Worm (Caenorhabditis elegans) whole organism, L2 larva: ENCODE data around the gene asm-3.
A peak's percentile ranks its signal among the peaks of the same experiment; 100 is the strongest.

Experiments
- C34F6.9 ChIP-seq: fragments of 150-350 bp; optimal IDR thresholded peaks from 2 replicates; lab custom pipeline; 2014; ENCODE audit warnings: missing biosample characterization, missing genetic modification characterization
- F13H6.1 ChIP-seq: sonication (generic microtip); optimal IDR thresholded peaks from 2 replicates; lab custom pipeline; 2016; ENCODE audit warnings: missing genetic modification characterization, missing compliant biosample characterization
- R02D3.7 ChIP-seq: fragments of 150-350 bp; optimal IDR thresholded peaks from 2 replicates; lab custom pipeline; 2014; ENCODE audit warnings: missing biosample characterization, missing genetic modification characterization
- ZK546.5 ChIP-seq: sonication (generic microtip); optimal IDR thresholded peaks from 2 replicates; lab custom pipeline; 2017; ENCODE audit warnings: missing biosample characterization, missing genetic modification characterization
- alr-1 ChIP-seq: fragments of 150-350 bp; optimal IDR thresholded peaks from 2 replicates; lab custom pipeline; 2014; ENCODE audit warnings: missing biosample characterization, missing genetic modification characterization
- aly-2 ChIP-seq: fragments of 150-350 bp; optimal IDR thresholded peaks from 2 replicates; lab custom pipeline; 2014; ENCODE audit warnings: missing biosample characterization, missing genetic modification characterization
- ama-1 ChIP-seq: fragments of 150-350 bp; optimal IDR thresholded peaks from 2 replicates; lab custom pipeline; 2018; ENCODE audit warnings: inconsistent platforms
- blmp-1 ChIP-seq: sonication (generic microtip); optimal IDR thresholded peaks from 2 replicates; lab custom pipeline; 2017; ENCODE audit warnings: missing genetic modification characterization, mild to moderate bottlenecking, missing compliant biosample characterization, antibody characterized with exemption, moderate library complexity; ENCODE audit not compliant: insufficient read depth
- ceh-16 ChIP-seq: fragments of 150-350 bp; optimal IDR thresholded peaks from 2 replicates; lab custom pipeline; 2014; ENCODE audit warnings: missing biosample characterization, missing genetic modification characterization
- crh-2 ChIP-seq: sonication (generic microtip); optimal IDR thresholded peaks from 2 replicates; lab custom pipeline; 2017; ENCODE audit warnings: missing biosample characterization, missing genetic modification characterization
- egl-27 ChIP-seq: sonication (generic microtip); optimal IDR thresholded peaks from 3 replicates; lab custom pipeline; 2017; ENCODE audit warnings: missing biosample characterization, missing genetic modification reagents, missing genetic modification characterization
- elt-1 ChIP-seq: fragments of 150-350 bp; optimal IDR thresholded peaks from 2 replicates; lab custom pipeline; 2014; ENCODE audit warnings: missing biosample characterization, missing genetic modification characterization
- elt-3 ChIP-seq: sonication (generic microtip); optimal IDR thresholded peaks from 2 replicates; lab custom pipeline; 2017; ENCODE audit warnings: missing biosample characterization, missing genetic modification characterization
- fos-1 ChIP-seq: fragments of 150-350 bp; optimal IDR thresholded peaks from 2 replicates; lab custom pipeline; 2014; ENCODE audit warnings: missing biosample characterization, missing genetic modification characterization
- gmeb-1 ChIP-seq: fragments of 150-350 bp; optimal IDR thresholded peaks from 2 replicates; lab custom pipeline; 2014; ENCODE audit warnings: missing biosample characterization, missing genetic modification characterization
- lin-13 ChIP-seq: fragments of 150-350 bp; optimal IDR thresholded peaks from 2 replicates; lab custom pipeline; 2014; ENCODE audit warnings: missing biosample characterization, missing genetic modification reagents, missing genetic modification characterization
- lin-39 ChIP-seq: fragments of 150-350 bp; optimal IDR thresholded peaks from 2 replicates; lab custom pipeline; 2014; ENCODE audit warnings: missing biosample characterization, missing genetic modification reagents, missing genetic modification characterization
- mab-5 ChIP-seq: fragments of 150-350 bp; optimal IDR thresholded peaks from 2 replicates; lab custom pipeline; 2014; ENCODE audit warnings: missing biosample characterization, missing genetic modification characterization
- mbf-1 ChIP-seq: sonication (generic microtip); optimal IDR thresholded peaks from 2 replicates; lab custom pipeline; 2017; ENCODE audit warnings: missing biosample characterization, missing genetic modification characterization
- mdl-1 ChIP-seq, 2 experiments: fragments of 150-350 bp in 1 of 2; sonication (generic microtip) in 1 of 2; optimal IDR thresholded peaks; 2 replicates each; lab custom pipeline; 2017; ENCODE audit warnings: missing biosample characterization in 2 of 2, missing genetic modification characterization in 2 of 2
- nhr-10 ChIP-seq: sonication (generic microtip); optimal IDR thresholded peaks from 2 replicates; lab custom pipeline; 2017; ENCODE audit warnings: missing biosample characterization, missing genetic modification characterization
- nhr-11 ChIP-seq: fragments of 150-350 bp; optimal IDR thresholded peaks from 2 replicates; lab custom pipeline; 2014; ENCODE audit warnings: missing biosample characterization, missing genetic modification characterization
- nhr-129 ChIP-seq: fragments of 150-350 bp; optimal IDR thresholded peaks from 2 replicates; lab custom pipeline; 2014; ENCODE audit warnings: missing biosample characterization, missing genetic modification characterization
- nhr-23 ChIP-seq: fragments of 150-350 bp; optimal IDR thresholded peaks from 2 replicates; lab custom pipeline; 2014; ENCODE audit warnings: missing biosample characterization, missing genetic modification reagents, missing genetic modification characterization
- nhr-237 ChIP-seq: fragments of 150-350 bp; optimal IDR thresholded peaks from 2 replicates; lab custom pipeline; 2014; ENCODE audit warnings: missing biosample characterization, missing genetic modification characterization
- nhr-6 ChIP-seq: fragments of 150-350 bp; optimal IDR thresholded peaks from 2 replicates; lab custom pipeline; 2014; ENCODE audit warnings: missing biosample characterization, missing genetic modification characterization
- nhr-77 ChIP-seq: fragments of 150-350 bp; optimal IDR thresholded peaks from 2 replicates; lab custom pipeline; 2014; ENCODE audit warnings: missing biosample characterization, missing genetic modification characterization
- skn-1 ChIP-seq: sonication (generic microtip); optimal IDR thresholded peaks from 2 replicates; lab custom pipeline; 2017; ENCODE audit warnings: missing biosample characterization, missing genetic modification characterization
- sma-3 ChIP-seq: sonication (generic microtip); optimal IDR thresholded peaks from 2 replicates; lab custom pipeline; 2016; ENCODE audit warnings: missing genetic modification reagents, missing genetic modification characterization, missing compliant biosample characterization
- sma-9 ChIP-seq, 2 experiments: fragments of 150-350 bp in 1 of 2; sonication (generic microtip) in 1 of 2; optimal IDR thresholded peaks; 2 replicates each; lab custom pipeline; 2014 to 2016; ENCODE audit warnings: missing genetic modification characterization in 2 of 2, mild to moderate bottlenecking in 1 of 2, missing biosample characterization in 1 of 2, missing compliant biosample characterization in 1 of 2, missing genetic modification reagents in 1 of 2, moderate library complexity in 1 of 2
- snpc-4 ChIP-seq: fragments of 150-350 bp; optimal IDR thresholded peaks from 2 replicates; lab custom pipeline; 2014; ENCODE audit warnings: missing biosample characterization, missing genetic modification characterization
- unc-55 ChIP-seq: fragments of 150-350 bp; sonication (generic microtip); optimal IDR thresholded peaks from 3 replicates; lab custom pipeline; 2014; ENCODE audit warnings: missing biosample characterization, missing genetic modification reagents, missing genetic modification characterization
- unc-62 ChIP-seq: fragments of 150-350 bp; optimal IDR thresholded peaks from 2 replicates; lab custom pipeline; 2014; ENCODE audit warnings: missing biosample characterization, missing genetic modification reagents, missing genetic modification characterization
- zag-1 ChIP-seq: fragments of 150-350 bp; optimal IDR thresholded peaks from 2 replicates; lab custom pipeline; 2014; ENCODE audit warnings: missing biosample characterization, missing genetic modification characterization
- ztf-1 ChIP-seq: fragments of 200-800 bp; sonication (Bioruptor generic); conservative IDR thresholded peaks from 2 replicates; pipeline ENCODE4 v1.3.6; 2022; ENCODE audit warnings: missing genetic modification characterization, missing compliant biosample characterization
- ztf-11 ChIP-seq: sonication (generic microtip); optimal IDR thresholded peaks from 2 replicates; lab custom pipeline; 2017; ENCODE audit warnings: missing biosample characterization, missing genetic modification characterization
- ztf-4 ChIP-seq: fragments of 150-350 bp; optimal IDR thresholded peaks from 2 replicates; lab custom pipeline; 2014; ENCODE audit warnings: missing biosample characterization, missing genetic modification characterization

asm-3 gene

DNA sequence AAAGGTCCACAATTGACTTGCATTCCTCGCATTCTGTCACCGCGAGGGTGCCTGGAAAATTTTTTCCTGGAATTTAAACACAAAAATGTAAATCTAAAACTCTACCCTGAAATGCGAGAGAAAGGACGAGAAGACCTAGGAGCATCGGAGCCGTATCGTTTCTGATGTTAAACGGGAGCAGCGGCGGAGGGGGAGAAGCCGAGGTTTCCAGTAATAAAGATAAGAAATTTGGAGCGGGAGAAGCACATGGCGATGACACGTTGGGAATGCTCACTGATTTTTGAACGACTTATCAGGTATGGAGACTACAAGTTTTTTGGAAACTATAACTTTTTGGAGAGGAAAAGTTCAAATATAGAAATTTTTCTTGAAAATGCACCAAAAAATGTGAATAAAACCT lies at the start of gene asm-3:
Gene asm-3 (minus strand): TSS at position 215 of the 400 bp plus-strand sequence.
- no peak for TF ChIP-seq lin-39 (tag; lab: Kevin White, UChicago)
- TF ChIP-seq fos-1 (tag; lab: Kevin White, UChicago) = peak; percentile 59

DNA sequence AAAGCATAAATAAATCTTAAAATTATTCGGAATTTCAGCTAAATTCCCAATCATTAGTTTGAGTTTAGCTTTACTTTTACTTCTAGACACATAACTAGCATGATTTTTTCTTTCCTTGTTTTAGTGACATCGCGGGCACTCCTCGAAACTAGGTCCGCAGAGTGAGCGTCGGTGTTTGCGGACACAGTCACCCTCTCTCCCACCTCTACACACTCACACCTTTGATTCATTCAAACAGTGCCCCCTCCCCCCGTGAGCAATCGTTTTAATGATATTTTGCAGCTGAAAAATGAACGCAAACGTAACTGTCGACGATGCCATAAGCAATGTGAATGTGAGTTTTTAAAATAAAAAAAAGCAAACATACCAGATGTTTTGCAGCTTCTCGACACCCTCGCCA lies 48.9 kb upstream of the asm-3 start, which contains the start of gene gex-2:
Gene gex-2 (plus strand): TSS at position 283 of the 400 bp plus-strand sequence.
- TF ChIP-seq unc-55 (peak; percentile 29), fos-1 (tag; lab: Kevin White, UChicago) (peak; percentile 47), ztf-1 (no peak), ceh-16 (no peak), nhr-129 (tag; lab: Kevin White, UChicago) (peak; percentile 11), alr-1 (tag; lab: Kevin White, UChicago) (no peak)

DNA sequence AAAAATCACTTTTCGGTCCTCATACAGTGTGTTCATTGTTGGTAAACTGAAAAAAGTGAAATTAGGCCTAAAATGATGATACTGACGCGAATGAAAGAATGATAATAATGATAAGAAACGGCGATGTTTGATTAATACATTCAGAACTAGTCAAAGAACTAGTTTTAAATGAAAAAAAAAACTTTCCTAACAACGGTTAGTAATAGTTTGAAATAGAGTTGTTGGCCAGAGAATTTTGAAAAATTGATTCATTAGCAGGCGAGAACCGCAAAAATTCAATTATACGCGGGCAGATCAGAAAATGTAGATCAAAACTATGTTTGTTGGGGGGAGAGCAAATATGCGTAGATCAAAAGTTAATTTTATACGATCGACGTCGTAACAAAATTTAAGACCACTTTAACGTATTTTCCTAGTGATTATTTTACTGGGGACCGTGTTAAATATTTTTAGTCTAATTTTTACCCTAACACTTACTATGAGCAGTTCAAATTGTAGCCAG lies 47.2 kb upstream of the asm-3 start, which contains the start of gene F56A11.5:
Gene F56A11.5 (minus strand): TSS at position 51 of the 502 bp plus-strand sequence.
- TF ChIP-seq nhr-77 (tag; lab: Kevin White, UChicago) = no peak
- TF ChIP-seq mdl-1 (tag; optimal IDR thresholded peaks at IDR 0.05; lab: Kevin White, UChicago) = no peak
- TF ChIP-seq gmeb-1 (tag; lab: Kevin White, UChicago) = no peak
- no peak for TF ChIP-seq unc-62 (GFP tag; lab: Kevin White, UChicago)
- TF ChIP-seq ztf-1 = no peak
- TF ChIP-seq ZK546.5 (tag; lab: Kevin White, UChicago) = no peak
- TF ChIP-seq snpc-4 = no peak
- TF ChIP-seq C34F6.9 (tag; lab: Kevin White, UChicago) = no peak
- no peak for TF ChIP-seq elt-1 (tag; lab: Kevin White, UChicago)
- TF ChIP-seq nhr-10 (tag; lab: Kevin White, UChicago) = no peak

DNA sequence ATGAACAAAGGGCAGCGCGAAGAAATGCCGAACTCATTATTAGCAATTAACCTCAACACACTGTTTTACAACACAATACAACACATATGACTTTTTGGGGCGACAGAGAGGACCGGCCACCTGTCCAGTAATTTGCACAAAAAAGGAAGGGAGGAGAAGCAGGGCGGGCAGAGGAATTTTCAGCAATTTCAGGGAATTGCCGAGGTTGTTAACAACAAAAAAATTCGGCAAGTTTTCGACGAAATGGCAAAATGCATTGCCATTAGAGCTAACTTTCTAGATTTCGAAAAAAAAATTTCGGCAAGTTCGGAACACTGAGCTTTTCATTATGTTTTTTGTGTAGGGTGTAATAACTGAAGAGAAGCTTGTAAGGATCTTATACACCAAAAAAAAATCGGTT lies 40.4 kb upstream of the asm-3 start:
- no peak for TF ChIP-seq elt-1 (tag; lab: Kevin White, UChicago)
- no peak for TF ChIP-seq nhr-11 (tag; lab: Kevin White, UChicago)
- TF ChIP-seq gmeb-1 (tag; lab: Kevin White, UChicago) = no peak
- TF ChIP-seq snpc-4 = no peak
- no peak for TF ChIP-seq elt-3 (tag; lab: Kevin White, UChicago)
- no peak for TF ChIP-seq lin-13 (GFP tag; lab: Kevin White, UChicago)
- no peak for TF ChIP-seq mbf-1
- no peak for TF ChIP-seq ama-1
- no peak for TF ChIP-seq ztf-1
- TF ChIP-seq mab-5 (tag; lab: Kevin White, UChicago) = no peak
- TF ChIP-seq ztf-11 (tag; lab: Kevin White, UChicago) = no peak

DNA sequence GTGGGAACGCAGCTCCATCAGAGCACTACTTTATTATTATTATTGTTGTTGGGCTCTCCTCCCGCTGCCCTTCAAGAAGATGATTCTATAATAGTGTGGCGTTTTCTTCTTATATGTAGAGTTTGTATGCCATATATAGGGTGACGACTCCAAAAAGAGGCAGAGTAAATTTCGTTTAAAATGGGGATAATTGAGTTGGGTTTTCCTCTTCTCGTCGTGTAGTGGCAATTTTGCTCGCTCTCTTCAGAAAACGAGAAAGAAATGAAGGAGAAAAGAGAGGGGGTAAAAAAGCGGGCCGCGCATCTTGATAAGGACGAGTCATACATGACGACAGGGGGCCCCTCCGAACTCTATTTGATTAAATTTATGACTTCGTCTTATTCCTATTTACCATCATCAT lies 39.8 kb upstream of the asm-3 start:
- TF ChIP-seq mab-5 (tag; lab: Kevin White, UChicago) (no peak), nhr-237 (tag; lab: Kevin White, UChicago) (no peak), snpc-4 (no peak), skn-1 (no peak), ztf-4 (no peak), egl-27 (no peak), nhr-77 (tag; lab: Kevin White, UChicago) (no peak), zag-1 (no peak), nhr-6 (tag; lab: Kevin White, UChicago) (no peak), ZK546.5 (tag; lab: Kevin White, UChicago) (no peak), crh-2 (no peak)

DNA sequence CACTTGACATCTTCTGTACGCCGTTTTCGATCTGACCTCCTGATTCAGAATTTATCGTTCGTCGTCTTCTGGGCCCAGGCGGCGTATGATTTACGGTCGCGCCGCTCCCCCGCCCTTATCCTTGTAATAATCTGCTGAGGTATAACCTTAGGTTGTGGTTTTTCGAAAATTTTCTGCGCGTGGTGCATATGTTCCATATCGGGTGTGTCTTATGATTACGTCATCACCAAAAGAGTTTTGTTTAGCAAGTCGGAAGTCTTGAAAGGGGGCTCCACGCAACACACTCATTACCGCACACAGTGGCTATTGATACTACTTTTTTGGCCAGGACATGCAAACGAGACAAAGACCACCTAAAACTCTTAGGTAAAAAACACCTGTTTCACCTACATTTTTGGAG lies 37.2 kb upstream of the asm-3 start:
- TF ChIP-seq F13H6.1 (tag; lab: Kevin White, UChicago) (no peak), sma-3 (GFP tag; lab: Kevin White, UChicago) (no peak), crh-2 (no peak), lin-13 (GFP tag; lab: Kevin White, UChicago) (no peak), nhr-11 (tag; lab: Kevin White, UChicago) (no peak), nhr-23 (tag; lab: Kevin White, UChicago) (no peak), zag-1 (no peak), nhr-10 (tag; lab: Kevin White, UChicago) (no peak), mdl-1 (tag; optimal IDR thresholded peaks at IDR 0.05; lab: Kevin White, UChicago) (no peak), aly-2 (no peak), sma-9 (GFP tag; optimal IDR thresholded peaks at IDR 0.05; lab: Kevin White, UChicago) (no peak), sma-9 (tag; optimal IDR thresholded peaks at IDR 0.05; lab: Kevin White, UChicago) (no peak), C34F6.9 (tag; lab: Kevin White, UChicago) (no peak), elt-1 (tag; lab: Kevin White, UChicago) (no peak), R02D3.7 (tag; lab: Kevin White, UChicago) (no peak), blmp-1 (no peak), unc-62 (GFP tag; lab: Kevin White, UChicago) (no peak)
